Fruit fly (Drosophila melanogaster) whole organism, embryonic: ENCODE data around the gene obst-F.

ENCODE experiments used
- Ada2b ChIP-seq: fragments of 200-800 bp; sonication (Bioruptor generic); IDR thresholded peaks from 2 replicates; pipeline ENCODE4 v1.3.6; 2022; ENCODE audit warnings: missing biosample characterization, missing genetic modification characterization
- Atf6 ChIP-seq: fragments of 200-800 bp; sonication (Bioruptor generic); IDR thresholded peaks from 2 replicates; pipeline ENCODE4 v1.3.6; 2022; ENCODE audit warnings: missing biosample characterization, missing genetic modification characterization
- Blimp-1 ChIP-seq: fragments of 200-800 bp; sonication (Bioruptor generic); optimal IDR thresholded peaks from 3 replicates; lab custom pipeline; 2018; ENCODE audit warnings: missing biosample characterization, missing genetic modification characterization, mild to moderate bottlenecking, moderate library complexity, missing genetic modification reagents
- CG13123 ChIP-seq: fragments of 200-800 bp; sonication (Bioruptor generic); optimal IDR thresholded peaks from 2 replicates; lab custom pipeline; 2016; ENCODE audit warnings: missing biosample characterization, missing genetic modification characterization
- CG13424 ChIP-seq: fragments of 200-800 bp; sonication (Bioruptor generic); optimal IDR thresholded peaks from 2 replicates; lab custom pipeline; 2019; ENCODE audit warnings: missing biosample characterization, mild to moderate bottlenecking, missing genetic modification characterization, moderate library complexity
- CG15696 ChIP-seq: fragments of 200-800 bp; sonication (Bioruptor generic); optimal IDR thresholded peaks from 2 replicates; lab custom pipeline; 2019; ENCODE audit warnings: missing biosample characterization, mild to moderate bottlenecking, missing genetic modification characterization, moderate library complexity
- CG1602 ChIP-seq: fragments of 200-800 bp; sonication (Bioruptor generic); optimal IDR thresholded peaks from 3 replicates; lab custom pipeline; 2016; ENCODE audit warnings: missing biosample characterization, missing genetic modification characterization
- CG16813 ChIP-seq: fragments of 200-800 bp; sonication (Bioruptor generic); IDR thresholded peaks from 3 replicates; pipeline ENCODE4 v1.3.6; 2022; ENCODE audit warnings: missing biosample characterization, missing genetic modification characterization; ENCODE audit not compliant: partially characterized antibody
- CG3163 ChIP-seq: fragments of 200-800 bp; sonication (Bioruptor generic); optimal IDR thresholded peaks from 3 replicates; lab custom pipeline; 2016; ENCODE audit warnings: missing biosample characterization, missing genetic modification characterization
- CG7839 ChIP-seq: fragments of 200-800 bp; sonication (Bioruptor generic); optimal IDR thresholded peaks from 3 replicates; lab custom pipeline; 2018; ENCODE audit warnings: missing biosample characterization, mild to moderate bottlenecking, missing genetic modification characterization, moderate library complexity
- CG8944 ChIP-seq: fragments of 200-800 bp; sonication (Bioruptor generic); optimal IDR thresholded peaks from 3 replicates; lab custom pipeline; 2016; ENCODE audit warnings: missing biosample characterization, missing genetic modification characterization
- CG9727 ChIP-seq: fragments of 200-800 bp; sonication (Bioruptor generic); optimal IDR thresholded peaks from 3 replicates; lab custom pipeline; 2017; ENCODE audit warnings: missing biosample characterization, mild to moderate bottlenecking, missing genetic modification characterization
- CHES-1-like ChIP-seq: fragments of 200-800 bp; sonication (Bioruptor generic); optimal IDR thresholded peaks from 2 replicates; lab custom pipeline; 2016; ENCODE audit warnings: missing biosample characterization, missing genetic modification characterization
- CkIIα-i1 ChIP-seq: fragments of 200-800 bp; sonication (Bioruptor generic); IDR thresholded peaks from 2 replicates; pipeline ENCODE4 v1.3.6; 2022; ENCODE audit warnings: missing biosample characterization, missing genetic modification characterization
- D19B ChIP-seq: fragments of 200-800 bp; sonication (Bioruptor generic); optimal IDR thresholded peaks from 2 replicates; lab custom pipeline; 2017; ENCODE audit warnings: missing biosample characterization, mild to moderate bottlenecking, missing genetic modification characterization
- Dek ChIP-seq: fragments of 200-800 bp; sonication (Bioruptor generic); optimal IDR thresholded peaks from 3 replicates; lab custom pipeline; 2019; ENCODE audit warnings: missing biosample characterization, mild to moderate bottlenecking, missing genetic modification characterization, moderate library complexity
- E2f2 ChIP-seq: fragments of 200-800 bp; sonication (Bioruptor generic); IDR thresholded peaks from 2 replicates; pipeline ENCODE4 v1.3.6; 2022; ENCODE audit warnings: missing biosample characterization, missing genetic modification characterization
- H2.0 ChIP-seq: fragments of 200-800 bp; sonication (Bioruptor generic); IDR thresholded peaks from 2 replicates; pipeline ENCODE4 v1.3.6; 2022; ENCODE audit warnings: missing biosample characterization, missing genetic modification characterization
- Mrtf ChIP-seq: fragments of 200-800 bp; sonication (Bioruptor generic); IDR thresholded peaks from 3 replicates; pipeline ENCODE4 v1.3.6; 2022; ENCODE audit warnings: missing biosample characterization, missing genetic modification characterization
- Myb ChIP-seq: fragments of 200-800 bp; sonication (Bioruptor generic); optimal IDR thresholded peaks from 2 replicates; lab custom pipeline; 2016; ENCODE audit warnings: missing biosample characterization, missing genetic modification characterization
- NK7.1 ChIP-seq: fragments of 200-800 bp; sonication (Bioruptor generic); optimal IDR thresholded peaks from 3 replicates; lab custom pipeline; 2016; ENCODE audit warnings: missing biosample characterization, missing genetic modification characterization
- Neu2 ChIP-seq: fragments of 200-800 bp; sonication (Bioruptor generic); optimal IDR thresholded peaks from 3 replicates; lab custom pipeline; 2016; ENCODE audit warnings: missing biosample characterization, missing genetic modification characterization, borderline replicate concordance
- Pdp1 ChIP-seq, 2 experiments: fragments of 200-800 bp; sonication (Bioruptor generic); optimal IDR thresholded peaks; 3 replicates each; lab custom pipeline; 2016; ENCODE audit warnings: missing biosample characterization in 2 of 2, missing genetic modification characterization in 2 of 2, mild to moderate bottlenecking in 1 of 2, moderate library complexity in 1 of 2
- Trl ChIP-seq, 3 experiments: fragments of >200 bp in 2 of 3; fragments of 200-800 bp in 1 of 3; sonication (Bioruptor generic) in 1 of 3; optimal IDR thresholded peaks; 2 replicates in 1 of 3; 3 replicates in 2 of 3; lab custom pipeline; 2016 to 2017; ENCODE audit warnings: missing biosample characterization in 1 of 3, missing genetic modification characterization in 1 of 3
- ash1 ChIP-seq: fragments of 200-800 bp; sonication (Bioruptor generic); optimal IDR thresholded peaks from 2 replicates; lab custom pipeline; 2018; ENCODE audit warnings: missing biosample characterization, mild to moderate bottlenecking, missing genetic modification characterization
- bigmax ChIP-seq: fragments of 200-800 bp; sonication (Bioruptor generic); optimal IDR thresholded peaks from 2 replicates; lab custom pipeline; 2018; ENCODE audit warnings: missing biosample characterization, mild to moderate bottlenecking, missing genetic modification characterization
- chinmo ChIP-seq: fragments of 200-800 bp; sonication (Bioruptor generic); IDR thresholded peaks from 4 replicates; pipeline ENCODE4 v1.3.6; 2022; ENCODE audit warnings: missing biosample characterization, missing genetic modification characterization; ENCODE audit not compliant: partially characterized antibody
- dati ChIP-seq: fragments of 200-800 bp; sonication (Bioruptor generic); IDR thresholded peaks from 2 replicates; pipeline ENCODE4 v1.3.6; 2022; ENCODE audit warnings: missing biosample characterization, missing genetic modification characterization
- exex ChIP-seq: fragments of 200-800 bp; sonication (Bioruptor generic); optimal IDR thresholded peaks from 4 replicates; lab custom pipeline; 2018; ENCODE audit warnings: missing biosample characterization, mild to moderate bottlenecking, missing genetic modification characterization, moderate library complexity
- eyg ChIP-seq: fragments of 200-800 bp; sonication (Bioruptor generic); optimal IDR thresholded peaks from 3 replicates; lab custom pipeline; 2016; ENCODE audit warnings: missing biosample characterization, missing genetic modification characterization
- fd3F ChIP-seq: fragments of 200-800 bp; sonication (Bioruptor generic); optimal IDR thresholded peaks from 2 replicates; lab custom pipeline; 2018; ENCODE audit warnings: missing biosample characterization, mild to moderate bottlenecking, missing genetic modification characterization, moderate library complexity
- grn ChIP-seq: fragments of 200-800 bp; sonication (Bioruptor generic); optimal IDR thresholded peaks from 3 replicates; lab custom pipeline; 2017; ENCODE audit warnings: missing biosample characterization, missing genetic modification characterization
- h ChIP-seq: fragments of >200 bp; optimal IDR thresholded peaks from 2 replicates; lab custom pipeline; 2017
- org-1 ChIP-seq: fragments of 200-800 bp; sonication (Bioruptor generic); optimal IDR thresholded peaks from 2 replicates; lab custom pipeline; 2017; ENCODE audit warnings: missing biosample characterization, missing genetic modification characterization
- prd ChIP-seq, 3 experiments: fragments of >200 bp in 2 of 3; fragments of 200-800 bp in 1 of 3; sonication (Bioruptor generic) in 1 of 3; optimal IDR thresholded peaks in 2 of 3; IDR thresholded peaks in 1 of 3; 2 replicates in 2 of 3; 3 replicates in 1 of 3; pipeline versions ENCODE4 v1.3.6 to Lab custom; 2017 to 2022; ENCODE audit warnings: missing biosample characterization in 1 of 3, missing genetic modification characterization in 1 of 3
- seq ChIP-seq: fragments of 200-800 bp; sonication (Bioruptor generic); IDR thresholded peaks from 2 replicates; pipeline ENCODE4 v1.3.6; 2022; ENCODE audit warnings: missing biosample characterization, missing genetic modification characterization
- shn ChIP-seq: fragments of 200-800 bp; sonication (Bioruptor generic); optimal IDR thresholded peaks from 3 replicates; lab custom pipeline; 2016; ENCODE audit warnings: missing biosample characterization, missing genetic modification characterization
- sr ChIP-seq: fragments of 200-800 bp; sonication (Bioruptor generic); IDR thresholded peaks from 3 replicates; pipeline ENCODE4 v1.3.6; 2022; ENCODE audit warnings: missing biosample characterization, missing genetic modification characterization
- ssp ChIP-seq: fragments of 200-800 bp; sonication (Bioruptor generic); IDR thresholded peaks from 2 replicates; pipeline ENCODE4 v1.3.6; 2022; ENCODE audit warnings: missing biosample characterization, missing genetic modification characterization
- tio ChIP-seq: fragments of 200-800 bp; sonication (Bioruptor generic); optimal IDR thresholded peaks from 2 replicates; lab custom pipeline; 2017; ENCODE audit warnings: missing biosample characterization, missing genetic modification characterization, inconsistent platforms
- toy ChIP-seq: fragments of 200-800 bp; sonication (Bioruptor generic); IDR thresholded peaks from 2 replicates; pipeline ENCODE4 v1.3.6; 2022; ENCODE audit warnings: missing biosample characterization, missing genetic modification characterization
- trem ChIP-seq: fragments of 200-800 bp; optimal IDR thresholded peaks from 3 replicates; lab custom pipeline; 2019; ENCODE audit warnings: missing biosample characterization, mild to moderate bottlenecking, missing genetic modification characterization, moderate library complexity
- twi ChIP-seq: fragments of 200-800 bp; optimal IDR thresholded peaks from 2 replicates; lab custom pipeline; 2019; ENCODE audit warnings: missing biosample characterization, mild to moderate bottlenecking, missing genetic modification characterization, moderate library complexity
- tx ChIP-seq: fragments of 200-800 bp; sonication (Bioruptor generic); optimal IDR thresholded peaks from 2 replicates; lab custom pipeline; 2016; ENCODE audit warnings: missing biosample characterization, missing genetic modification characterization
- vvl ChIP-seq: fragments of 200-800 bp; sonication (Bioruptor generic); IDR thresholded peaks from 2 replicates; pipeline ENCODE4 v1.3.6; 2022; ENCODE audit warnings: missing biosample characterization, missing genetic modification characterization
- wor ChIP-seq: fragments of 200-800 bp; sonication (Bioruptor generic); IDR thresholded peaks from 2 replicates; pipeline ENCODE4 v1.3.6; 2022; ENCODE audit warnings: missing biosample characterization, missing genetic modification characterization

Gene obst-F

dm6 chr3L:20186294-20187020, 15.0 kb downstream of the obst-F start (continued):
- TF ChIP-seq Dek (tag; lab: Kevin White, UChicago): peak; percentile 37
- no peak for TF ChIP-seq h (lab: Kevin White, UChicago)
- no peak for TF ChIP-seq Neu2 (GFP tag; lab: Kevin White, UChicago)
- TF ChIP-seq CG3163 (GFP tag; lab: Kevin White, UChicago): peak; percentile 100
- TF ChIP-seq NK7.1: no peak
- TF ChIP-seq Trl (optimal IDR thresholded peaks at IDR 0.05; lab: Kevin White, UChicago): peak; percentile 66 to 84
- no peak for TF ChIP-seq Trl (GFP tag; optimal IDR thresholded peaks at IDR 0.05; lab: Kevin White, UChicago)
- peak; percentile 16 for TF ChIP-seq trem (tag; lab: Kevin White, UChicago)
- TF ChIP-seq wor (GFP tag; lab: Robert Waterston, UW): no peak
- TF ChIP-seq CG15696 (tag; lab: Kevin White, UChicago): no peak
- TF ChIP-seq twi (tag; lab: Kevin White, UChicago): no peak
- TF ChIP-seq CG16813 (GFP tag; lab: Robert Waterston, UW): 0 out of 3 replicates have a peak, but pooled peaks have one; percentile 17
- TF ChIP-seq CG13424 (tag; lab: Kevin White, UChicago): peak; percentile 3
- no peak for TF ChIP-seq eyg (GFP tag; lab: Kevin White, UChicago)

- TF ChIP-seq CkIIα-i1 (GFP tag; lab: Robert Waterston, UW) (no peak), Trl (optimal IDR thresholded peaks at IDR 0.05; lab: Kevin White, UChicago) (peak; percentile 35 to 58), Trl (GFP tag; optimal IDR thresholded peaks at IDR 0.05; lab: Kevin White, UChicago) (no peak), exex (tag; lab: Kevin White, UChicago) (peak; percentile 6), sr (GFP tag; lab: Robert Waterston, UW) (0 out of 3 replicates have a peak, but pooled peaks have one; percentile 27), chinmo (GFP tag; lab: Robert Waterston, UW) (0 out of 4 replicates have a peak, but pooled peaks have one; percentile 47), Pdp1 (GFP tag; optimal IDR thresholded peaks at IDR 0.05; lab: Kevin White, UChicago) (peak in 1 of 2 experiments; percentile 42), ssp (no peak), vvl (peak; percentile 9; the same call in 1 of the 2 replicates), E2f2 (GFP tag; lab: Robert Waterston, UW) (no peak), Blimp-1 (peak; percentile 32), H2.0 (GFP tag; lab: Robert Waterston, UW) (no peak), bigmax (GFP tag; lab: Kevin White, UChicago) (no peak), grn (GFP tag; lab: Kevin White, UChicago) (peak; percentile 60), Myb (GFP tag; lab: Kevin White, UChicago) (no peak), prd (optimal IDR thresholded peaks at IDR 0.05; lab: Kevin White, UChicago) (no peak), prd (GFP tag; IDR thresholded peaks at IDR 0.05; lab: Robert Waterston, UW) (no peak), org-1 (no peak), ash1 (GFP tag; lab: Kevin White, UChicago) (no peak)
Measured at dm6 chr3L:20185886-20186285, 15.6 kb downstream of the obst-F start.

- TF ChIP-seq tio (peak; percentile 80), toy (GFP tag; lab: Robert Waterston, UW) (no peak), CHES-1-like (GFP tag; lab: Kevin White, UChicago) (peak; percentile 47), CG1602 (GFP tag; lab: Kevin White, UChicago) (peak; percentile 54), CG8944 (GFP tag; lab: Kevin White, UChicago) (no peak), shn (no peak), Atf6 (peak; percentile 61), CG7839 (tag; lab: Kevin White, UChicago) (peak; percentile 75), dati (GFP tag; lab: Robert Waterston, UW) (no peak), Ada2b (GFP tag; lab: Robert Waterston, UW) (no peak), CG9727 (GFP tag; lab: Kevin White, UChicago) (peak; percentile 70), D19B (GFP tag; lab: Kevin White, UChicago) (no peak), CG13123 (GFP tag; lab: Kevin White, UChicago) (peak; percentile 37), fd3F (peak; percentile 37), Mrtf (GFP tag; lab: Robert Waterston, UW) (no peak), tx (GFP tag; lab: Kevin White, UChicago) (peak; percentile 16), seq (GFP tag; lab: Robert Waterston, UW) (peak; percentile 56)
Measured at dm6 chr3L:20185206-20185868, 16.1 kb downstream of the obst-F start.
